Worm (Caenorhabditis elegans): ENCODE data around the gene R12B2.13.
A peak's percentile ranks its signal among the peaks of the same experiment; 100 is the strongest.

R12B2.13 gene

ce11 chrIII:5859008-5859407 is 25.7 kb upstream of the R12B2.13 start, which contains the start of gene dpf-4:
Gene dpf-4, plus strand, starts transcription at chrIII:5859308.
- TF ChIP-seq gei-8 (GFP tag; optimal IDR thresholded peaks at IDR 0.05) (no peak), T26A8.4 (GFP tag; IDR thresholded peaks at IDR 0.05) (no peak), php-3 (GFP tag; IDR thresholded peaks at IDR 0.05) (no peak), jun-1 (tag; optimal IDR thresholded peaks at IDR 0.05) (no peak), mxl-3 (GFP tag; optimal IDR thresholded peaks at IDR 0.05) (no peak), lsy-2 (tag; optimal IDR thresholded peaks at IDR 0.05) (no peak), ama-1 (optimal IDR thresholded peaks at IDR 0.05) (peak; percentile 39), ceh-82 (tag; optimal IDR thresholded peaks at IDR 0.05) (no peak)

ce11 chrIII:5855637-5856179 is 22.4 kb upstream of the R12B2.13 start, which contains the start of the genes cct-6 and alh-9:
Gene cct-6, minus strand, starts transcription at chrIII:5855687.
Gene alh-9, plus strand, starts transcription at chrIII:5856018.
- TF ChIP-seq nhr-77 (tag; optimal IDR thresholded peaks at IDR 0.05), result peak; percentile 66
- no peak for TF ChIP-seq Y75B8A.6 (GFP tag; IDR thresholded peaks at IDR 0.05)
- TF ChIP-seq ama-1 (optimal IDR thresholded peaks at IDR 0.05), result no peak
- peak; percentile 58 for TF ChIP-seq hlh-30 (tag; optimal IDR thresholded peaks at IDR 0.05; ENCODE audit: insufficient read depth)
- no peak for TF ChIP-seq duxl-1 (tag; optimal IDR thresholded peaks at IDR 0.05; ENCODE audit: poor library complexity)
- TF ChIP-seq Y5F2A.4 (GFP tag; optimal IDR thresholded peaks at IDR 0.05), result no peak
- TF ChIP-seq nhr-102 (tag; optimal IDR thresholded peaks at IDR 0.05), result no peak
- no peak for TF ChIP-seq lim-7 (GFP tag; IDR thresholded peaks at IDR 0.05)
- TF ChIP-seq fkh-10 (GFP tag; optimal IDR thresholded peaks at IDR 0.05), result no peak
- TF ChIP-seq php-3 (GFP tag; IDR thresholded peaks at IDR 0.05), result no peak
- TF ChIP-seq zip-11 (GFP tag; IDR thresholded peaks at IDR 0.05), result no peak
- TF ChIP-seq nhr-10 (tag; optimal IDR thresholded peaks at IDR 0.05), result no peak
- TF ChIP-seq Y105C5A.15 (GFP tag; IDR thresholded peaks at IDR 0.05), result no peak
- no peak for TF ChIP-seq unc-39 (tag; optimal IDR thresholded peaks at IDR 0.05)
- TF ChIP-seq ceh-62 (tag; optimal IDR thresholded peaks at IDR 0.05), result no peak
- TF ChIP-seq sdz-12 (GFP tag; optimal IDR thresholded peaks at IDR 0.05), result no peak
- no peak for TF ChIP-seq nhr-111 (GFP tag; optimal IDR thresholded peaks at IDR 0.05)
- TF ChIP-seq lin-1 (GFP tag; IDR thresholded peaks at IDR 0.05), result no peak
- 0 out of 2 replicates have a peak, but pooled peaks have one; percentile 53 for TF ChIP-seq T26A8.4 (GFP tag; IDR thresholded peaks at IDR 0.05)
- no peak for TF ChIP-seq ceh-82 (tag; optimal IDR thresholded peaks at IDR 0.05)
- TF ChIP-seq spr-1 (tag; optimal IDR thresholded peaks at IDR 0.05), result peak; percentile 9
- TF ChIP-seq fos-1 (tag; optimal IDR thresholded peaks at IDR 0.05), result no peak
- TF ChIP-seq mdl-1 (tag; optimal IDR thresholded peaks at IDR 0.05), result peak in 1 of 2 experiments; percentile 26
- TF ChIP-seq zfp-3 (GFP tag; conservative IDR thresholded peaks at IDR 0.05), result no peak; the same call in 1 of the 2 replicates
- peak; percentile 75 for TF ChIP-seq aha-1 (tag)
- no peak for TF ChIP-seq nhr-237 (tag; optimal IDR thresholded peaks at IDR 0.05)
- TF ChIP-seq cey-2 (tag; optimal IDR thresholded peaks at IDR 0.05; ENCODE audit: borderline replicate concordance, insufficient read depth), result no peak
- TF ChIP-seq vab-7 (GFP tag; IDR thresholded peaks at IDR 0.05), result no peak
- no peak for TF ChIP-seq ceh-20 (GFP tag; IDR thresholded peaks at IDR 0.05)
- TF ChIP-seq D1046.2 (GFP tag; IDR thresholded peaks at IDR 0.05), result no peak
- TF ChIP-seq set-16 (GFP tag; IDR thresholded peaks at IDR 0.05), result no peak
- peak; percentile 62 for TF ChIP-seq rbr-2 (tag; optimal IDR thresholded peaks at IDR 0.05)
- peak in 1 of 2 experiments; percentile 17 for TF ChIP-seq daf-16 (GFP tag; optimal IDR thresholded peaks at IDR 0.05)
- TF ChIP-seq daf-16 (tag; optimal IDR thresholded peaks at IDR 0.05), result peak; percentile 65
- TF ChIP-seq lin-15B (tag; optimal IDR thresholded peaks at IDR 0.05), result no peak
- TF ChIP-seq zfp-2 (tag; optimal IDR thresholded peaks at IDR 0.05), result no peak
- no peak for TF ChIP-seq dmd-8 (GFP tag; IDR thresholded peaks at IDR 0.05)
- TF ChIP-seq madf-9 (GFP tag; conservative IDR thresholded peaks at IDR 0.05), result no peak
- peak; percentile 40 for TF ChIP-seq unc-130 (GFP tag; optimal IDR thresholded peaks at IDR 0.05)
- no peak for TF ChIP-seq skn-1 (tag; optimal IDR thresholded peaks at IDR 0.05)
- TF ChIP-seq ZK337.2 (GFP tag; IDR thresholded peaks at IDR 0.05), result no peak
- no peak for TF ChIP-seq madf-5 (GFP tag; IDR thresholded peaks at IDR 0.05)
- TF ChIP-seq nhr-11 (tag; optimal IDR thresholded peaks at IDR 0.05), result peak; percentile 48
- no peak for TF ChIP-seq dmd-9 (GFP tag; IDR thresholded peaks at IDR 0.05)
- no peak for TF ChIP-seq unc-62 (GFP tag; optimal IDR thresholded peaks at IDR 0.05 in 1 of 2)
- TF ChIP-seq unc-62 (tag; optimal IDR thresholded peaks at IDR 0.05), result no peak
